Fruit fly (Drosophila melanogaster) S2 (cell line): ENCODE data around the gene CG2694.

Experiments
- CG8478 ChIP-seq: fragments of >200 bp; optimal IDR thresholded peaks from 2 replicates; lab custom pipeline; 2018
- CTCF ChIP-seq, 2 experiments: fragments of >200 bp; optimal IDR thresholded peaks; 2 replicates each; lab custom pipeline; 2018

DNA sequence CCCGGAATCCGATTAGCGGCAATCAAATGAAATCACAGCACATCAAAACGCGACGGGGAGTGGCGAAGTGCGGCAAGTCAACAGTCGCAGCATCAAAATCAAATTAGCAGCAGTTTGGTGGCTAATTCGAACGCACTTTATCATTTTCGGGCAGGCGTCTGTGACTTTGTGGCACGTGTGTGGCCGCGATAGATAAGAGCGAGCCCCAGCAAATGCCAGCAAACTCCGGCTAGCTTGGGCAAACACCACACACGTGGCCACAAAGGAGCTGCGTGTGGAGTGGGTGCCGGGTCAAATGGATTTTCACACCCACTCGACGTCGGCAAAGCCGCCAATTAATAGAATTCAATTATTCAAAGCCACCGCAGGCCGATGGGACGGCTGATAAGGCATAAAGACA, 30.0 kb upstream of the CG2694 start:
- TF ChIP-seq CG8478 (lab: Kevin White, UChicago) (no peak), CTCF (optimal IDR thresholded peaks at IDR 0.05; lab: Kevin White, UChicago) (no peak)
